Fruit fly (Drosophila melanogaster) whole organism, embryonic: ENCODE measurements around the gene CG17300.

Experiments used
- Ada2b ChIP-seq: fragments of 200-800 bp; sonication (Bioruptor generic); IDR thresholded peaks from 2 replicates; pipeline ENCODE4 v1.3.6; 2022; ENCODE audit warnings: missing biosample characterization, missing genetic modification characterization
- Atf6 ChIP-seq: fragments of 200-800 bp; sonication (Bioruptor generic); IDR thresholded peaks from 2 replicates; pipeline ENCODE4 v1.3.6; 2022; ENCODE audit warnings: missing biosample characterization, missing genetic modification characterization
- B-H2 ChIP-seq: fragments of 200-800 bp; sonication (Bioruptor generic); optimal IDR thresholded peaks from 2 replicates; lab custom pipeline; 2018; ENCODE audit warnings: missing biosample characterization, mild to moderate bottlenecking, missing genetic modification characterization
- BEAF-32 ChIP-seq: fragments of 200-800 bp; sonication (Bioruptor generic); optimal IDR thresholded peaks from 3 replicates; lab custom pipeline; 2017; ENCODE audit warnings: missing biosample characterization, missing genetic modification characterization, mild to moderate bottlenecking, moderate library complexity, missing genetic modification reagents
- CG10209 ChIP-seq: fragments of 200-800 bp; sonication (Bioruptor generic); optimal IDR thresholded peaks from 3 replicates; lab custom pipeline; 2017; ENCODE audit warnings: missing biosample characterization, mild to moderate bottlenecking, missing genetic modification characterization, missing genetic modification reagents
- CG10267 ChIP-seq: fragments of 200-800 bp; sonication (Bioruptor generic); optimal IDR thresholded peaks from 2 replicates; lab custom pipeline; 2018; ENCODE audit warnings: missing biosample characterization, mild to moderate bottlenecking, missing genetic modification characterization, moderate library complexity
- CG10274 ChIP-seq: fragments of 200-800 bp; sonication (Bioruptor generic); optimal IDR thresholded peaks from 3 replicates; lab custom pipeline; 2017; ENCODE audit warnings: missing biosample characterization, mild to moderate bottlenecking, missing genetic modification characterization
- CG10959 ChIP-seq: fragments of 200-800 bp; sonication (Bioruptor generic); IDR thresholded peaks from 2 replicates; pipeline ENCODE4 v1.3.6; 2022; ENCODE audit warnings: missing biosample characterization, missing genetic modification characterization
- CG13775 ChIP-seq: fragments of 200-800 bp; sonication (Bioruptor generic); optimal IDR thresholded peaks from 3 replicates; lab custom pipeline; 2017; ENCODE audit warnings: missing biosample characterization, mild to moderate bottlenecking, missing genetic modification characterization
- CG15696 ChIP-seq: fragments of 200-800 bp; sonication (Bioruptor generic); optimal IDR thresholded peaks from 2 replicates; lab custom pipeline; 2019; ENCODE audit warnings: missing biosample characterization, mild to moderate bottlenecking, missing genetic modification characterization, moderate library complexity
- CG1602 ChIP-seq: fragments of 200-800 bp; sonication (Bioruptor generic); optimal IDR thresholded peaks from 3 replicates; lab custom pipeline; 2016; ENCODE audit warnings: missing biosample characterization, missing genetic modification characterization
- CG18011 ChIP-seq: fragments of 200-800 bp; sonication (Bioruptor generic); optimal IDR thresholded peaks from 2 replicates; lab custom pipeline; 2017; ENCODE audit warnings: missing biosample characterization, missing genetic modification characterization, mild to moderate bottlenecking, moderate library complexity, missing genotype
- CG2120 ChIP-seq: fragments of 200-800 bp; sonication (Bioruptor generic); optimal IDR thresholded peaks from 3 replicates; lab custom pipeline; 2016; ENCODE audit warnings: missing biosample characterization, missing genetic modification characterization
- CG3838 ChIP-seq: fragments of 200-800 bp; sonication (Bioruptor generic); optimal IDR thresholded peaks from 3 replicates; lab custom pipeline; 2016; ENCODE audit warnings: missing biosample characterization, missing genetic modification characterization
- CG5245 ChIP-seq: fragments of 200-800 bp; sonication (Bioruptor generic); optimal IDR thresholded peaks from 3 replicates; lab custom pipeline; 2016; ENCODE audit warnings: missing biosample characterization, missing genetic modification characterization
- CG6791 ChIP-seq: fragments of 200-800 bp; sonication (Bioruptor generic); IDR thresholded peaks from 3 replicates; pipeline ENCODE4 v1.3.6; 2022; ENCODE audit warnings: missing biosample characterization, missing genetic modification characterization; ENCODE audit not compliant: partially characterized antibody
- CHES-1-like ChIP-seq: fragments of 200-800 bp; sonication (Bioruptor generic); optimal IDR thresholded peaks from 2 replicates; lab custom pipeline; 2016; ENCODE audit warnings: missing biosample characterization, missing genetic modification characterization
- ERR ChIP-seq: fragments of 200-800 bp; sonication (Bioruptor generic); optimal IDR thresholded peaks from 2 replicates; lab custom pipeline; 2016; ENCODE audit warnings: missing biosample characterization, missing genetic modification characterization
- H15 ChIP-seq: fragments of 200-800 bp; sonication (Bioruptor generic); IDR thresholded peaks from 3 replicates; pipeline ENCODE4 v1.3.6; 2022; ENCODE audit warnings: missing biosample characterization, missing genetic modification characterization
- HLHmδ ChIP-seq: fragments of 200-800 bp; sonication (Bioruptor generic); optimal IDR thresholded peaks from 2 replicates; lab custom pipeline; 2018; ENCODE audit warnings: missing biosample characterization, mild to moderate bottlenecking, missing genetic modification characterization, moderate library complexity
- HmgZ ChIP-seq: fragments of 200-800 bp; sonication (Bioruptor generic); optimal IDR thresholded peaks from 2 replicates; lab custom pipeline; 2018; ENCODE audit warnings: missing biosample characterization, mild to moderate bottlenecking, missing genetic modification characterization
- Hr51 ChIP-seq, 2 experiments: fragments of 200-800 bp; sonication (Bioruptor generic); optimal IDR thresholded peaks; 2 replicates in 1 of 2; 3 replicates in 1 of 2; lab custom pipeline; 2016 to 2018; ENCODE audit warnings: missing biosample characterization in 2 of 2, missing genetic modification characterization in 2 of 2, mild to moderate bottlenecking in 1 of 2, moderate library complexity in 1 of 2
- Jarid2 ChIP-seq: fragments of 200-800 bp; sonication (Bioruptor generic); optimal IDR thresholded peaks from 3 replicates; lab custom pipeline; 2017; ENCODE audit warnings: mild to moderate bottlenecking, missing biosample characterization, missing genetic modification reagents, missing genetic modification characterization
- Max ChIP-seq: fragments of 200-800 bp; sonication (Bioruptor generic); optimal IDR thresholded peaks from 2 replicates; lab custom pipeline; 2016; ENCODE audit warnings: missing biosample characterization, mild to moderate bottlenecking, missing genetic modification characterization
- Neu2 ChIP-seq: fragments of 200-800 bp; sonication (Bioruptor generic); optimal IDR thresholded peaks from 3 replicates; lab custom pipeline; 2016; ENCODE audit warnings: missing biosample characterization, missing genetic modification characterization, borderline replicate concordance
- Nf-YB ChIP-seq: fragments of 200-800 bp; sonication (Bioruptor generic); optimal IDR thresholded peaks from 3 replicates; lab custom pipeline; 2019; ENCODE audit warnings: missing biosample characterization, mild to moderate bottlenecking, missing genetic modification characterization, moderate library complexity
- NfI ChIP-seq: fragments of 200-800 bp; sonication (Bioruptor generic); optimal IDR thresholded peaks from 3 replicates; lab custom pipeline; 2018; ENCODE audit warnings: missing biosample characterization, mild to moderate bottlenecking, missing genetic modification characterization, moderate library complexity
- PHDP ChIP-seq: fragments of 200-800 bp; sonication (Bioruptor generic); optimal IDR thresholded peaks from 3 replicates; lab custom pipeline; 2018; ENCODE audit warnings: missing biosample characterization, mild to moderate bottlenecking, missing genetic modification characterization, moderate library complexity
- Six4 ChIP-seq: fragments of 200-800 bp; sonication (Bioruptor generic); optimal IDR thresholded peaks from 2 replicates; lab custom pipeline; 2016; ENCODE audit warnings: missing biosample characterization, missing genetic modification characterization
- Sry-δ ChIP-seq: fragments of 200-800 bp; sonication (Bioruptor generic); optimal IDR thresholded peaks from 2 replicates; lab custom pipeline; 2016; ENCODE audit warnings: missing biosample characterization, missing genetic modification characterization
- Trl ChIP-seq, 3 experiments: fragments of >200 bp in 2 of 3; fragments of 200-800 bp in 1 of 3; sonication (Bioruptor generic) in 1 of 3; optimal IDR thresholded peaks; 2 replicates in 1 of 3; 3 replicates in 2 of 3; lab custom pipeline; 2016 to 2017; ENCODE audit warnings: missing biosample characterization in 1 of 3, missing genetic modification characterization in 1 of 3
- abd-A ChIP-seq: fragments of 200-800 bp; sonication (Bioruptor generic); optimal IDR thresholded peaks from 3 replicates; lab custom pipeline; 2019; ENCODE audit warnings: missing biosample characterization, mild to moderate bottlenecking, missing genetic modification characterization, moderate library complexity
- danr ChIP-seq: fragments of 200-800 bp; sonication (Bioruptor generic); IDR thresholded peaks from 2 replicates; pipeline ENCODE4 v1.3.6; 2022; ENCODE audit warnings: missing biosample characterization, missing genetic modification characterization
- dmrt99B ChIP-seq: fragments of 200-800 bp; sonication (Bioruptor generic); optimal IDR thresholded peaks from 2 replicates; lab custom pipeline; 2018; ENCODE audit warnings: missing biosample characterization, mild to moderate bottlenecking, missing genetic modification characterization, moderate library complexity
- eve ChIP-seq, 2 experiments: fragments of >200 bp; optimal IDR thresholded peaks; 2 replicates each; lab custom pipeline; 2017; ENCODE audit warnings: missing biosample characterization in 2 of 2, missing genetic modification characterization in 2 of 2
- eyg ChIP-seq: fragments of 200-800 bp; sonication (Bioruptor generic); optimal IDR thresholded peaks from 3 replicates; lab custom pipeline; 2016; ENCODE audit warnings: missing biosample characterization, missing genetic modification characterization
- gfzf ChIP-seq: fragments of 200-800 bp; sonication (Bioruptor generic); optimal IDR thresholded peaks from 2 replicates; lab custom pipeline; 2016; ENCODE audit warnings: missing biosample characterization, mild to moderate bottlenecking, missing genetic modification characterization, moderate library complexity
- gsb-n ChIP-seq: fragments of 200-800 bp; sonication (Bioruptor generic); optimal IDR thresholded peaks from 3 replicates; lab custom pipeline; 2018; ENCODE audit warnings: missing biosample characterization, mild to moderate bottlenecking, missing genetic modification characterization
- h ChIP-seq: fragments of >200 bp; optimal IDR thresholded peaks from 2 replicates; lab custom pipeline; 2017
- lmd ChIP-seq: fragments of 200-800 bp; sonication (Bioruptor generic); IDR thresholded peaks from 2 replicates; pipeline ENCODE4 v1.3.6; 2022; ENCODE audit warnings: missing biosample characterization, missing genetic modification characterization
- mld ChIP-seq: fragments of 200-800 bp; sonication (Bioruptor generic); IDR thresholded peaks from 3 replicates; pipeline ENCODE4 v1.3.6; 2022; ENCODE audit warnings: missing biosample characterization, missing genetic modification characterization; ENCODE audit not compliant: partially characterized antibody
- pfk ChIP-seq: fragments of 200-800 bp; sonication (Bioruptor generic); optimal IDR thresholded peaks from 2 replicates; lab custom pipeline; 2018; ENCODE audit warnings: missing biosample characterization, mild to moderate bottlenecking, missing genetic modification characterization, moderate library complexity
- pho ChIP-seq: fragments of 200-800 bp; sonication (Bioruptor generic); optimal IDR thresholded peaks from 2 replicates; lab custom pipeline; 2016; ENCODE audit warnings: missing biosample characterization, missing genetic modification characterization
- pros ChIP-seq: fragments of 200-800 bp; sonication (Bioruptor generic); optimal IDR thresholded peaks from 3 replicates; lab custom pipeline; 2019; ENCODE audit warnings: missing biosample characterization, mild to moderate bottlenecking, missing genetic modification characterization, moderate library complexity
- sd ChIP-seq: fragments of 200-800 bp; sonication (Bioruptor generic); optimal IDR thresholded peaks from 3 replicates; lab custom pipeline; 2018; ENCODE audit warnings: missing biosample characterization, mild to moderate bottlenecking, missing genetic modification characterization, moderate library complexity
- sob ChIP-seq: fragments of 200-800 bp; sonication (Bioruptor generic); IDR thresholded peaks from 2 replicates; pipeline ENCODE4 v1.3.6; 2022; ENCODE audit warnings: missing biosample characterization, missing genetic modification characterization
- unpg ChIP-seq: fragments of 200-800 bp; sonication (Bioruptor generic); optimal IDR thresholded peaks from 3 replicates; lab custom pipeline; 2018; ENCODE audit warnings: missing biosample characterization, mild to moderate bottlenecking, missing genetic modification characterization, moderate library complexity
- wek ChIP-seq: fragments of 200-800 bp; sonication (Bioruptor generic); optimal IDR thresholded peaks from 3 replicates; lab custom pipeline; 2018; ENCODE audit warnings: missing biosample characterization, mild to moderate bottlenecking, missing genetic modification characterization, moderate library complexity
- zfh2 ChIP-seq: fragments of 200-800 bp; sonication (Bioruptor generic); optimal IDR thresholded peaks from 2 replicates; lab custom pipeline; 2016; ENCODE audit warnings: missing biosample characterization, missing genetic modification characterization

The CG17300 gene

dm6 chr3L:13046758-13047157, 40.3 kb downstream of the CG17300 start, which contains the start of gene CG11279 (continued):
- TF ChIP-seq Trl (optimal IDR thresholded peaks at IDR 0.05; lab: Kevin White, UChicago) (no peak), Trl (GFP tag; optimal IDR thresholded peaks at IDR 0.05; lab: Kevin White, UChicago) (no peak), CG10267 (tag; lab: Kevin White, UChicago) (peak; percentile 31), sob (GFP tag; lab: Robert Waterston, UW) (no peak; the same call in 1 of the 2 replicates), CG18011 (peak; percentile 4), BEAF-32 (peak; percentile 73), CG3838 (no peak), CG10274 (GFP tag; lab: Kevin White, UChicago) (no peak), PHDP (no peak)

dm6 chr3L:13044335-13044814, 42.7 kb downstream of the CG17300 start, which contains the start of gene Syx13:
TSS of gene Syx13 (plus strand) at chr3L:13044434.
- TF ChIP-seq dmrt99B (tag; lab: Kevin White, UChicago) (no peak), Max (GFP tag; lab: Kevin White, UChicago) (no peak), danr (GFP tag; lab: Robert Waterston, UW) (no peak), HLHmδ (no peak), lmd (no peak), HmgZ (tag; lab: Kevin White, UChicago) (peak; percentile 69), CG10209 (no peak), ERR (no peak), sd (tag; lab: Kevin White, UChicago) (peak; percentile 86), Sry-δ (GFP tag; lab: Kevin White, UChicago) (peak; percentile 61), CG15696 (no peak), Nf-YB (no peak), eyg (GFP tag; lab: Kevin White, UChicago) (no peak), wek (GFP tag; lab: Kevin White, UChicago) (no peak), CG6791 (GFP tag; lab: Robert Waterston, UW) (peak; percentile 73), pho (no peak), pros (GFP tag; lab: Kevin White, UChicago) (peak; percentile 34), CG5245 (GFP tag; lab: Kevin White, UChicago) (no peak), CG13775 (GFP tag; lab: Kevin White, UChicago) (peak; percentile 13), gfzf (peak; percentile 69), NfI (no peak), zfh2 (GFP tag; lab: Kevin White, UChicago) (no peak), h (no peak), Ada2b (GFP tag; lab: Robert Waterston, UW) (no peak), Hr51 (GFP tag; optimal IDR thresholded peaks at IDR 0.05; lab: Kevin White, UChicago) (no peak), CG2120 (GFP tag; lab: Kevin White, UChicago) (peak; percentile 22), pfk (no peak), B-H2 (peak; percentile 13), mld (GFP tag; lab: Robert Waterston, UW) (peak; percentile 63; the same call in 2 of the 3 replicates), gsb-n (tag; lab: Kevin White, UChicago) (no peak), unpg (GFP tag; lab: Kevin White, UChicago) (no peak), Atf6 (no peak), Jarid2 (peak; percentile 41), eve (GFP tag; optimal IDR thresholded peaks at IDR 0.05; lab: Kevin White, UChicago) (no peak), CG10959 (GFP tag; lab: Robert Waterston, UW) (peak; percentile 85), abd-A (tag; lab: Kevin White, UChicago) (no peak), CG1602 (GFP tag; lab: Kevin White, UChicago) (no peak), Neu2 (GFP tag; lab: Kevin White, UChicago) (no peak), Six4 (GFP tag; lab: Kevin White, UChicago) (no peak), H15 (no peak), CHES-1-like (no peak)
